Worm (Caenorhabditis elegans) whole organism, young adult: ENCODE data around the gene del-8.

Source experiments
- C17E4.6 ChIP-seq: fragments of 200-800 bp; sonication (Bioruptor generic); IDR thresholded peaks from 2 replicates; pipeline ENCODE4 v1.3.6; 2022; ENCODE audit warnings: missing genetic modification reagents, missing genetic modification characterization, missing compliant biosample characterization
- D2030.7 ChIP-seq: fragments of 200-800 bp; sonication (Bioruptor generic); IDR thresholded peaks from 2 replicates; pipeline ENCODE4 v1.3.6; 2022; ENCODE audit warnings: missing genetic modification reagents, missing genetic modification characterization, missing compliant biosample characterization
- F22D6.2 ChIP-seq: sonication (generic microtip); optimal IDR thresholded peaks from 2 replicates; lab custom pipeline; 2016; ENCODE audit warnings: mild to moderate bottlenecking, missing genetic modification characterization, missing compliant biosample characterization
- F23B12.7 ChIP-seq: sonication (generic microtip); optimal IDR thresholded peaks from 2 replicates; lab custom pipeline; 2017; ENCODE audit warnings: missing genetic modification characterization, mild to moderate bottlenecking, missing compliant biosample characterization, antibody characterized with exemption, moderate library complexity; ENCODE audit not compliant: insufficient read depth
- F39B2.1 ChIP-seq: fragments of 200-800 bp; sonication (Bioruptor generic); IDR thresholded peaks from 2 replicates; pipeline ENCODE4 v1.3.6; 2022; ENCODE audit warnings: missing genetic modification reagents, missing genetic modification characterization, missing compliant biosample characterization
- F49E8.2 ChIP-seq: sonication (generic microtip); optimal IDR thresholded peaks from 3 replicates; lab custom pipeline; 2017; ENCODE audit warnings: missing genetic modification characterization, mild to moderate bottlenecking, missing compliant biosample characterization, antibody characterized with exemption, moderate library complexity; ENCODE audit not compliant: insufficient read depth
- F52B5.7 ChIP-seq: sonication (generic microtip); optimal IDR thresholded peaks from 2 replicates; lab custom pipeline; 2016; ENCODE audit warnings: mild to moderate bottlenecking, missing genetic modification characterization, missing compliant biosample characterization
- F57A8.1 ChIP-seq: fragments of 200-800 bp; sonication (Bioruptor generic); optimal IDR thresholded peaks from 2 replicates; lab custom pipeline; 2018; ENCODE audit warnings: mild to moderate bottlenecking, missing genetic modification characterization, moderate library complexity, missing compliant biosample characterization
- K12H6.12 ChIP-seq: fragments of 200-800 bp; sonication (Bioruptor generic); optimal IDR thresholded peaks from 2 replicates; lab custom pipeline; 2018; ENCODE audit warnings: mild to moderate bottlenecking, missing genetic modification characterization, missing compliant biosample characterization
- T26A5.8 ChIP-seq: sonication (generic microtip); optimal IDR thresholded peaks from 2 replicates; lab custom pipeline; 2016; ENCODE audit warnings: missing genetic modification characterization, missing compliant biosample characterization
- Y53F4B.3 ChIP-seq: fragments of 200-800 bp; sonication (Bioruptor generic); IDR thresholded peaks from 2 replicates; pipeline ENCODE4 v1.3.6; 2022; ENCODE audit warnings: missing genetic modification reagents, missing genetic modification characterization, missing compliant biosample characterization
- Y56A3A.18 ChIP-seq: fragments of 200-800 bp; sonication (Bioruptor generic); IDR thresholded peaks from 2 replicates; pipeline ENCODE4 v1.3.6; 2022; ENCODE audit warnings: missing genetic modification reagents, missing genetic modification characterization, missing compliant biosample characterization
- akir-1 ChIP-seq: fragments of 200-800 bp; sonication (Bioruptor generic); optimal IDR thresholded peaks from 2 replicates; lab custom pipeline; 2018; ENCODE audit warnings: mild to moderate bottlenecking, missing genetic modification characterization, moderate library complexity, missing compliant biosample characterization
- aptf-2 ChIP-seq: fragments of 200-800 bp; sonication (Bioruptor generic); conservative IDR thresholded peaks from 2 replicates; pipeline ENCODE4 v1.3.6; 2022; ENCODE audit warnings: missing genetic modification reagents, missing genetic modification characterization, missing compliant biosample characterization
- atf-7 ChIP-seq: sonication (generic microtip); optimal IDR thresholded peaks from 2 replicates; lab custom pipeline; 2017; ENCODE audit warnings: mild to moderate bottlenecking, missing genetic modification characterization, missing compliant biosample characterization
- attf-5 ChIP-seq: fragments of 200-800 bp; sonication (Bioruptor generic); optimal IDR thresholded peaks from 2 replicates; lab custom pipeline; 2018; ENCODE audit warnings: mild to moderate bottlenecking, missing genetic modification characterization, missing compliant biosample characterization
- bed-1 ChIP-seq: fragments of 200-800 bp; sonication (Bioruptor generic); IDR thresholded peaks from 2 replicates; pipeline ENCODE4 v1.3.6; 2022; ENCODE audit warnings: missing genetic modification reagents, missing genetic modification characterization, missing compliant biosample characterization
- cebp-1 ChIP-seq, 2 experiments: fragments of 200-800 bp in 1 of 2; sonication (Bioruptor generic) in 1 of 2; sonication (generic microtip) in 1 of 2; IDR thresholded peaks in 1 of 2; optimal IDR thresholded peaks in 1 of 2; 2 replicates each; pipeline versions ENCODE4 v1.3.6 to Lab custom; 2017 to 2022; ENCODE audit warnings: missing compliant biosample characterization in 2 of 2, missing genetic modification characterization in 2 of 2, mild to moderate bottlenecking in 1 of 2, missing genetic modification reagents in 1 of 2, moderate library complexity in 1 of 2
- ceh-100 ChIP-seq: fragments of 200-800 bp; sonication (Bioruptor generic); IDR thresholded peaks from 2 replicates; pipeline ENCODE4 v1.3.6; 2022; ENCODE audit warnings: missing genetic modification reagents, missing genetic modification characterization, missing compliant biosample characterization
- ceh-40 ChIP-seq: fragments of 200-800 bp; sonication (Bioruptor generic); IDR thresholded peaks from 2 replicates; pipeline ENCODE4 v1.3.6; 2022; ENCODE audit warnings: missing genetic modification characterization, missing compliant biosample characterization
- ceh-58 ChIP-seq: fragments of 200-800 bp; sonication (Bioruptor generic); IDR thresholded peaks from 2 replicates; pipeline ENCODE4 v1.3.6; 2022; ENCODE audit warnings: missing genetic modification characterization, missing compliant biosample characterization
- ceh-91 ChIP-seq: fragments of 200-800 bp; sonication (Bioruptor generic); IDR thresholded peaks from 2 replicates; pipeline ENCODE4 v1.3.6; 2022; ENCODE audit warnings: missing genetic modification reagents, missing genetic modification characterization, missing compliant biosample characterization
- ekl-4 ChIP-seq: fragments of 200-800 bp; sonication (Bioruptor generic); IDR thresholded peaks from 2 replicates; pipeline ENCODE4 v1.3.6; 2022; ENCODE audit warnings: missing genetic modification reagents, missing genetic modification characterization, missing compliant biosample characterization
- fkh-3 ChIP-seq: sonication (generic microtip); optimal IDR thresholded peaks from 2 replicates; lab custom pipeline; 2016; ENCODE audit warnings: mild to moderate bottlenecking, missing genetic modification characterization, missing compliant biosample characterization
- hlh-12 ChIP-seq: sonication (generic microtip); optimal IDR thresholded peaks from 2 replicates; lab custom pipeline; 2016; ENCODE audit warnings: missing genetic modification characterization, missing compliant biosample characterization
- hlh-26 ChIP-seq: fragments of 200-800 bp; sonication (Bioruptor generic); conservative IDR thresholded peaks from 2 replicates; pipeline ENCODE4 v1.3.6; 2022; ENCODE audit warnings: missing genetic modification reagents, missing genetic modification characterization, missing compliant biosample characterization
- lin-26 ChIP-seq: fragments of 200-800 bp; sonication (Bioruptor generic); IDR thresholded peaks from 2 replicates; pipeline ENCODE4 v1.3.6; 2022; ENCODE audit warnings: missing genetic modification reagents, missing genetic modification characterization, missing compliant biosample characterization
- lin-40 ChIP-seq: sonication (generic microtip); optimal IDR thresholded peaks from 2 replicates; lab custom pipeline; 2016; ENCODE audit warnings: missing genetic modification characterization, mild to moderate bottlenecking, missing compliant biosample characterization, missing genotype, missing genetic modification reagents
- lin-54 ChIP-seq: fragments of 200-800 bp; sonication (Bioruptor generic); optimal IDR thresholded peaks from 2 replicates; lab custom pipeline; 2018; ENCODE audit warnings: mild to moderate bottlenecking, missing genetic modification characterization, missing compliant biosample characterization
- lsy-27 ChIP-seq: sonication (generic microtip); optimal IDR thresholded peaks from 2 replicates; lab custom pipeline; 2017; ENCODE audit warnings: missing genetic modification characterization, mild to moderate bottlenecking, missing compliant biosample characterization, antibody characterized with exemption, missing genotype, borderline replicate concordance; ENCODE audit not compliant: insufficient read depth
- madf-6 ChIP-seq: fragments of 200-800 bp; sonication (Bioruptor generic); IDR thresholded peaks from 2 replicates; pipeline ENCODE4 v1.3.6; 2022; ENCODE audit warnings: missing genetic modification reagents, missing genetic modification characterization, missing compliant biosample characterization
- mel-28 ChIP-seq: sonication (generic microtip); optimal IDR thresholded peaks from 2 replicates; lab custom pipeline; 2016; ENCODE audit warnings: borderline replicate concordance, mild to moderate bottlenecking, missing genetic modification characterization, missing compliant biosample characterization
- nfya-1 ChIP-seq: sonication (generic microtip); optimal IDR thresholded peaks from 2 replicates; lab custom pipeline; 2017; ENCODE audit warnings: antibody characterized with exemption, missing compliant biosample characterization, missing genetic modification characterization, borderline replicate concordance; ENCODE audit not compliant: insufficient read depth
- nfya-2 ChIP-seq: fragments of 200-800 bp; sonication (Bioruptor generic); IDR thresholded peaks from 2 replicates; pipeline ENCODE4 v1.3.6; 2022; ENCODE audit warnings: missing genetic modification reagents, missing genetic modification characterization, missing compliant biosample characterization
- nhr-120 ChIP-seq: fragments of 200-800 bp; sonication (Bioruptor generic); IDR thresholded peaks from 2 replicates; pipeline ENCODE4 v1.3.6; 2022; ENCODE audit warnings: missing genetic modification characterization, missing compliant biosample characterization
- nhr-27 ChIP-seq: fragments of 200-800 bp; sonication (Bioruptor generic); optimal IDR thresholded peaks from 2 replicates; lab custom pipeline; 2018; ENCODE audit warnings: mild to moderate bottlenecking, missing genetic modification characterization, moderate library complexity, missing compliant biosample characterization
- rcor-1 ChIP-seq: fragments of 200-800 bp; sonication (Bioruptor generic); IDR thresholded peaks from 2 replicates; pipeline ENCODE4 v1.3.6; 2022; ENCODE audit warnings: missing genetic modification reagents, missing genetic modification characterization, missing compliant biosample characterization
- sdz-38 ChIP-seq: sonication (generic microtip); optimal IDR thresholded peaks from 2 replicates; lab custom pipeline; 2016; ENCODE audit warnings: missing genotype, missing genetic modification characterization, missing compliant biosample characterization
- snpc-1.1 ChIP-seq: sonication (generic microtip); optimal IDR thresholded peaks from 2 replicates; lab custom pipeline; 2017; ENCODE audit warnings: missing genetic modification characterization, mild to moderate bottlenecking, missing compliant biosample characterization, antibody characterized with exemption, moderate library complexity, missing genotype, missing genetic modification reagents; ENCODE audit not compliant: insufficient read depth
- snpc-3.4 ChIP-seq: sonication (generic microtip); optimal IDR thresholded peaks from 2 replicates; lab custom pipeline; 2017; ENCODE audit warnings: missing genetic modification characterization, mild to moderate bottlenecking, missing compliant biosample characterization, antibody characterized with exemption, moderate library complexity, missing genotype, missing genetic modification reagents
- snpc-4 ChIP-seq, 5 experiments: fragments of 150-350 bp in 1 of 5; sonication (generic microtip) in 4 of 5; optimal IDR thresholded peaks; 2 replicates each; lab custom pipeline; 2014 to 2018; ENCODE audit warnings: missing genetic modification characterization in 5 of 5, missing biosample characterization in 3 of 5, antibody characterized with exemption in 2 of 5, mild to moderate bottlenecking in 2 of 5, missing compliant biosample characterization in 2 of 5, missing genotype in 2 of 5, moderate library complexity in 2 of 5, missing genetic modification reagents in 1 of 5
- somi-1 ChIP-seq: fragments of 200-800 bp; sonication (Bioruptor generic); optimal IDR thresholded peaks from 2 replicates; lab custom pipeline; 2018; ENCODE audit warnings: mild to moderate bottlenecking, missing genetic modification characterization, missing compliant biosample characterization
- tbp1 ChIP-seq: fragments of 200-800 bp; sonication (Bioruptor generic); optimal IDR thresholded peaks from 2 replicates; lab custom pipeline; 2018; ENCODE audit warnings: mild to moderate bottlenecking, missing genetic modification characterization, missing compliant biosample characterization
- xnd-1 ChIP-seq: sonication (generic microtip); optimal IDR thresholded peaks from 2 replicates; lab custom pipeline; 2016; ENCODE audit warnings: missing genotype, missing genetic modification reagents, missing genetic modification characterization, missing compliant biosample characterization
- zfh-2 ChIP-seq: fragments of 200-800 bp; sonication (Bioruptor generic); conservative IDR thresholded peaks from 2 replicates; pipeline ENCODE4 v1.3.6; 2022; ENCODE audit warnings: missing genetic modification reagents, missing genetic modification characterization, missing compliant biosample characterization
- zim-3 ChIP-seq: sonication (generic microtip); optimal IDR thresholded peaks from 2 replicates; lab custom pipeline; 2017; ENCODE audit warnings: mild to moderate bottlenecking, missing genetic modification characterization, moderate library complexity, missing compliant biosample characterization
- ztf-18 ChIP-seq: sonication (generic microtip); optimal IDR thresholded peaks from 2 replicates; lab custom pipeline; 2016; ENCODE audit warnings: missing genotype, mild to moderate bottlenecking, missing genetic modification characterization, missing compliant biosample characterization
- ztf-26 ChIP-seq: sonication (generic microtip); optimal IDR thresholded peaks from 2 replicates; lab custom pipeline; 2017; ENCODE audit warnings: missing genetic modification characterization, missing compliant biosample characterization

del-8 gene

DNA sequence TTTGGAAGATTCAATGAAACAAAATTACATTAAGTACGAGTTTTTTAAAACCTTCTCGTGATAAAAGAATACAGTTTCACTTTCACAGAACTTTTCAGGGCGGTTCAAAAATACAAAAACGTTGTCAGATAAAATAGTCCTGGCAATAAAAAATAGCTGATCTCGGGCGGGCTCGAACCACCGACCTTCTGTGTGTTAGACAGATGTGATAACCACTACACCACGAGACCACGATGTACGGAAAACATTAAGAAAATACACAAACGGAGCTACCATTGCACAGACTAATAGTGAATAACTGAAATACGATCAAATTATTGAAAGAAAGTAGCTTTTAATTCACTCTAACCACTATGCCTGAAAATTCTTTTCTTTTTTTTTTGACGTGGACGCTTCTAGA, 28.3 kb upstream of the del-8 start (continued):
- TF ChIP-seq nhr-120 (GFP tag; lab: Robert Waterston, UW) (no peak), lin-26 (GFP tag; lab: Robert Waterston, UW) (peak; percentile 82), F52B5.7 (tag; lab: Kevin White, UChicago) (peak; percentile 54), zim-3 (peak; percentile 79), Y53F4B.3 (GFP tag; lab: Robert Waterston, UW) (no peak), lin-40 (tag; lab: Kevin White, UChicago) (peak; percentile 9), nhr-27 (no peak), akir-1 (GFP tag; lab: Kevin White, UChicago) (no peak), snpc-4 (GFP tag; optimal IDR thresholded peaks at IDR 0.05; lab: Kevin White, UChicago) (peak; percentile 60), snpc-4 (tag; optimal IDR thresholded peaks at IDR 0.05; lab: Kevin White, UChicago) (peak in 1 of 4 experiments; percentile 67), D2030.7 (GFP tag; lab: Robert Waterston, UW) (peak; percentile 57), T26A5.8 (tag; lab: Kevin White, UChicago) (no peak), F57A8.1 (GFP tag; lab: Kevin White, UChicago) (no peak), ceh-40 (GFP tag; lab: Robert Waterston, UW) (no peak), fkh-3 (tag; lab: Kevin White, UChicago) (no peak), xnd-1 (no peak), hlh-26 (GFP tag; lab: Robert Waterston, UW) (no peak), ceh-58 (GFP tag; lab: Robert Waterston, UW) (no peak), hlh-12 (tag; lab: Kevin White, UChicago) (no peak), snpc-1.1 (tag; lab: Kevin White, UChicago) (peak; percentile 36), nfya-2 (GFP tag; lab: Robert Waterston, UW) (no peak), attf-5 (GFP tag; lab: Kevin White, UChicago) (no peak), somi-1 (peak; percentile 25), ztf-26 (peak; percentile 44), C17E4.6 (no peak), lin-54 (peak; percentile 48), mel-28 (tag; lab: Kevin White, UChicago) (no peak), F22D6.2 (tag; lab: Kevin White, UChicago) (no peak), ceh-91 (GFP tag; lab: Robert Waterston, UW) (no peak), ztf-18 (tag; lab: Kevin White, UChicago) (peak; percentile 40), zfh-2 (GFP tag; lab: Robert Waterston, UW) (no peak), ekl-4 (no peak), atf-7 (tag; lab: Kevin White, UChicago) (no peak), aptf-2 (GFP tag; lab: Robert Waterston, UW) (no peak), K12H6.12 (tag; lab: Kevin White, UChicago) (no peak), F49E8.2 (tag; lab: Kevin White, UChicago) (no peak), ceh-100 (GFP tag; lab: Robert Waterston, UW) (no peak), rcor-1 (GFP tag; lab: Robert Waterston, UW) (peak; percentile 60), madf-6 (no peak)

DNA sequence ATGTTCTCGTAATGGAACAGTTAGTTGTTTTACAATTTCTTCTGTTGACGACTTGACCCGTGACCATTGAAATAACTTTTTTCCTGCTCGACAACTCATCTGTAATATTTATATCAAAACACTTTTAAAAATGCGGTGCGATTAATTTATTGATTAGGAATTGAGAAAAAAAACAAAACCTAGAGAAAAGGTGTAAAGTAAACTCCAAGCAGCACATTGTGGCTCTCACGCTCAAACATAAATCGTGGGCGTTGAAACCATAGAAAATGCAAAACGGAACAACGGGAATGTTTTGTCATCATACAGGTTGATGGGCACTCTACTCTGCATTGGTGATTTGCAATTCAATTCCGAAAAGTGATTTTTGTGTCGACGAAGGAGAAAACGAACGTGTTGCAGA, 23.3 kb upstream of the del-8 start, which contains the start of gene moc-5:
Gene moc-5, minus strand, starts transcription at position 101 of the 400 bp plus-strand sequence.
- no peak for TF ChIP-seq cebp-1 (GFP tag; IDR thresholded peaks at IDR 0.05; lab: Robert Waterston, UW)
- no peak for TF ChIP-seq cebp-1 (tag; optimal IDR thresholded peaks at IDR 0.05; lab: Kevin White, UChicago)
- TF ChIP-seq F23B12.7 (tag; lab: Kevin White, UChicago), result no peak
- no peak for TF ChIP-seq tbp1 (GFP tag; lab: Kevin White, UChicago)
- no peak for TF ChIP-seq nfya-1 (tag; lab: Kevin White, UChicago)
- no peak for TF ChIP-seq F39B2.1 (GFP tag; lab: Robert Waterston, UW)
- TF ChIP-seq C17E4.6, result no peak
- no peak for TF ChIP-seq lsy-27 (tag; lab: Kevin White, UChicago)
- TF ChIP-seq K12H6.12 (tag; lab: Kevin White, UChicago), result no peak
- no peak for TF ChIP-seq sdz-38 (tag; lab: Kevin White, UChicago)
- no peak for TF ChIP-seq zim-3
- TF ChIP-seq F57A8.1 (GFP tag; lab: Kevin White, UChicago), result no peak
- TF ChIP-seq snpc-3.4 (tag; lab: Kevin White, UChicago), result no peak
- TF ChIP-seq Y56A3A.18 (GFP tag; lab: Robert Waterston, UW), result no peak
- no peak for TF ChIP-seq bed-1
